Worm (Caenorhabditis elegans): Measurements from ENCODE around the gene F38A1.6.

F38A1.6 gene

DNA sequence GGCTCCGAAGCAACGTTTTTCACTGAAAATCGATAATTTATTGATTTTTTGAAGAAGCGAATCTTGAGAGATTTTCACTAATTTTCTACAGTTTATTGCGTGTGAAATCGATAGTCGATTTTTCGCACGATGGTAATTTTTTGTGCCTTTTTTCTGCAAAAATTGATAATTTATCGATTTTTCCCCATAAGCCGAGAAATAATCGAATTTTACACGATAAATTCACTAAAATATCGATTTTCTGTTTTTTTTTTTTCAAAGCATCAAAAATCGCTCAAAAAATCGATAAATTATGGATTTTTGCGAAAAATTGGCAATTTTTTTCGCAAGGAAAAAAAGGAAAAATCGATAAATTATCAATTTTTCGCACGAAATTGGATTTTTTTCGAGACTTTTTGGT lies 15.9 kb upstream of the F38A1.6 start:
- TF ChIP-seq unc-62 (GFP tag; optimal IDR thresholded peaks at IDR 0.05) (no peak), ceh-28 (tag; optimal IDR thresholded peaks at IDR 0.05) (peak; percentile 81), R02D3.7 (tag; optimal IDR thresholded peaks at IDR 0.05) (no peak), hmg-11 (tag; optimal IDR thresholded peaks at IDR 0.05) (no peak), fkh-10 (GFP tag; optimal IDR thresholded peaks at IDR 0.05) (no peak), lsy-12 (tag; optimal IDR thresholded peaks at IDR 0.05) (no peak), nhr-23 (tag; optimal IDR thresholded peaks at IDR 0.05) (no peak), egl-5 (tag; optimal IDR thresholded peaks at IDR 0.05) (no peak), sea-2 (GFP tag; optimal IDR thresholded peaks at IDR 0.05) (no peak)

DNA sequence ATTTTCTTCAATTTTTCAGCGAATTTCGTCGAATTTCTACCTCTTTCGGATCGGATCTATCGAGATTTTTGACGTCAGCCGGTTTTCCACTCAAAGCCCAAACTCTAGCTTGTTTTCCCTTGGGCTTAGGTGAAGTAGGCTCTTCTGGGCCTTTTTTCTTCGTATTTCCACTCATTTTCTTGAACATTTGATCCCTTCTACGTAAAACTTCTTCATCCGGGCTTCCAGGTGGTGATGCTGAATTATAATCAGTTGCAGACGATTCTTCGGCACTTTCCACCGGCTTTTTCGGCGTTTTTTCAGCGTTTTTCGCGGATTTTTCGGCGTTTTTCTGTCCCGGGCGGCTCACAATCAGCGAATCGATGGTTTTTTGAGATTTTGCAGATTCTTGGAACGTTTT lies 13.5 kb upstream of the F38A1.6 start:
- TF ChIP-seq daf-12 (tag; optimal IDR thresholded peaks at IDR 0.05) (no peak), elt-2 (tag; optimal IDR thresholded peaks at IDR 0.05) (no peak), nhr-25 (tag; optimal IDR thresholded peaks at IDR 0.05) (no peak), aly-2 (tag; optimal IDR thresholded peaks at IDR 0.05) (no peak), sea-2 (GFP tag; optimal IDR thresholded peaks at IDR 0.05) (no peak), nhr-237 (tag; optimal IDR thresholded peaks at IDR 0.05) (no peak), unc-62 (GFP tag; optimal IDR thresholded peaks at IDR 0.05) (no peak)

DNA sequence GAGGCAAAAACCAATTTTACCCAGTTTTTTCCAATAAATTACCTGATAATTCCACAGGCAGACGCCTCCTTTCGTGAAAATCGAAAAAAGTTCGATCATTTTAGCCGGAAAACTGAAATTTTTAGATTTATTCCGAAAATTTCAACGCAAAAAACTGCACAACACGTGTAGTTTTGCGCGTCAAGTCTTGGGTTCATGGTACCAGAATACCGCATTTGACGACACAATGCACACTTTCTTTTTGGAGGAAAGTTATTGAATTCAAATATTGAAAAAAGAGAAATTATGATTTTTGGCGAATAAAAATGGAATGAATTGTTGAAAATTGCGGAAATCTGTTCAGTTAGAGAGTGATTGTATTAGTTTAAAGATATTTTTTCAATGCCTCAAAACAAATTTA lies 12.0 kb upstream of the F38A1.6 start, which contains the start of gene F38A1.8:
F38A1.8 (minus strand) TSS at position 167 of the 400 bp plus-strand sequence.
- TF ChIP-seq nhr-25 (tag; optimal IDR thresholded peaks at IDR 0.05) (peak; percentile 12), nhr-23 (tag; optimal IDR thresholded peaks at IDR 0.05) (peak; percentile 70), lin-15B (tag; optimal IDR thresholded peaks at IDR 0.05) (peak; percentile 80), nhr-43 (tag; optimal IDR thresholded peaks at IDR 0.05; ENCODE audit: poor library complexity, severe bottlenecking) (no peak), mdl-1 (tag; optimal IDR thresholded peaks at IDR 0.05) (peak; percentile 17), jun-1 (tag; optimal IDR thresholded peaks at IDR 0.05) (no peak), elt-1 (tag; optimal IDR thresholded peaks at IDR 0.05) (no peak), R02D3.7 (tag; optimal IDR thresholded peaks at IDR 0.05) (peak; percentile 37)

DNA sequence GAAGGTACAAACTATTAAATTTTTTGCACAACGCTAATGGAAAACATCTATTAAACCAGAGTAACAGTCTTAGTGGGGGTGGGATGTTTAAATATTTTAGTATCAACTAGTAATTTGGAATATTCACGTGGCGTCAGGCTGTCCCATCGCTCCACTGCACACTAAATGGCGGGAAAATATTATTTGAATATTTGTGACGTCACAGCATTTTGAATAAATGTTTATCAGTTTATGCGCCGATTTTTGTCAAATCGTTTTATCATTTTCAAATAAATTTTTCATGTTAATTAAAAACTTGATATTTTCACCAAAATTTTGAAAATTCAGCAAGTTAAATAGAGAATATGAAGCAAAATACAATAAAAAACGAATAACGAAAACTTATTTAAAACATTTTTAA lies 8.4 kb upstream of the F38A1.6 start, which contains the start of gene F38A1.15:
F38A1.15 (minus strand) TSS at position 101 of the 400 bp plus-strand sequence.
- TF ChIP-seq fkh-2 (tag; optimal IDR thresholded peaks at IDR 0.05) (no peak), nfya-1 (tag; optimal IDR thresholded peaks at IDR 0.05; ENCODE audit: insufficient read depth) (no peak), ceh-16 (tag; optimal IDR thresholded peaks at IDR 0.05) (no peak), egl-5 (tag; optimal IDR thresholded peaks at IDR 0.05) (no peak), ceh-82 (tag; optimal IDR thresholded peaks at IDR 0.05) (no peak), aly-2 (tag; optimal IDR thresholded peaks at IDR 0.05) (no peak), nhr-76 (tag; optimal IDR thresholded peaks at IDR 0.05) (no peak), jun-1 (tag; optimal IDR thresholded peaks at IDR 0.05) (no peak), ztf-4 (tag; optimal IDR thresholded peaks at IDR 0.05) (no peak), elt-3 (tag; optimal IDR thresholded peaks at IDR 0.05) (no peak), sea-2 (GFP tag; optimal IDR thresholded peaks at IDR 0.05) (no peak), pqm-1 (tag; optimal IDR thresholded peaks at IDR 0.05) (no peak), nhr-23 (tag; optimal IDR thresholded peaks at IDR 0.05) (no peak)

DNA sequence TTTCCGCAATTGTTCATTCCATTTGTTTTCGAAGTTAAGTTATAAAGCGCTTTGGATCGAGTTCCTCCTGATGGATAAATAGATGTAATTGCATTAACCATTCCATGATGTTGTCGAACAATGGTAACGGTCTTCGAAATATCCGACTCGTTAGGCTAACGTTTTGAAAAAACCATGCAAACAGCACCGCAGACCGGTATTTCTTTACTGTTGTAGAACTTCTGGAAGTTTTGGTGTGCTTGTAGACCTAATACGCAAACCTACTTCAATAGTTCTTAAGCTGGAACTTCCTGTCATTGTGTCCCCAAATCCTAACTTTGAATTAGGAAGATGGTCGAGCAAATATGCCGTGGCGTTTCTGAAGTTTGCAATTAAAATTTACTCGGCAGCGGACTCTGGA lies 6.4 kb upstream of the F38A1.6 start, which contains the start of gene F38A1.9:
F38A1.9 (minus strand) TSS at position 101 of the 400 bp plus-strand sequence.
- TF ChIP-seq mdl-1 (tag; optimal IDR thresholded peaks at IDR 0.05) = no peak
- TF ChIP-seq ceh-16 (tag; optimal IDR thresholded peaks at IDR 0.05) = no peak
- no peak for TF ChIP-seq elt-2 (tag; optimal IDR thresholded peaks at IDR 0.05)
- no peak for TF ChIP-seq aly-2 (tag; optimal IDR thresholded peaks at IDR 0.05)
- no peak for TF ChIP-seq nhr-77 (tag; optimal IDR thresholded peaks at IDR 0.05)
- no peak for TF ChIP-seq mml-1 (tag; optimal IDR thresholded peaks at IDR 0.05)
- no peak for TF ChIP-seq snpc-4 (tag; optimal IDR thresholded peaks at IDR 0.05)
- no peak for TF ChIP-seq hmg-11 (tag; optimal IDR thresholded peaks at IDR 0.05)
- no peak for TF ChIP-seq ama-1 (optimal IDR thresholded peaks at IDR 0.05)
- TF ChIP-seq elt-1 (tag; optimal IDR thresholded peaks at IDR 0.05) = no peak

DNA sequence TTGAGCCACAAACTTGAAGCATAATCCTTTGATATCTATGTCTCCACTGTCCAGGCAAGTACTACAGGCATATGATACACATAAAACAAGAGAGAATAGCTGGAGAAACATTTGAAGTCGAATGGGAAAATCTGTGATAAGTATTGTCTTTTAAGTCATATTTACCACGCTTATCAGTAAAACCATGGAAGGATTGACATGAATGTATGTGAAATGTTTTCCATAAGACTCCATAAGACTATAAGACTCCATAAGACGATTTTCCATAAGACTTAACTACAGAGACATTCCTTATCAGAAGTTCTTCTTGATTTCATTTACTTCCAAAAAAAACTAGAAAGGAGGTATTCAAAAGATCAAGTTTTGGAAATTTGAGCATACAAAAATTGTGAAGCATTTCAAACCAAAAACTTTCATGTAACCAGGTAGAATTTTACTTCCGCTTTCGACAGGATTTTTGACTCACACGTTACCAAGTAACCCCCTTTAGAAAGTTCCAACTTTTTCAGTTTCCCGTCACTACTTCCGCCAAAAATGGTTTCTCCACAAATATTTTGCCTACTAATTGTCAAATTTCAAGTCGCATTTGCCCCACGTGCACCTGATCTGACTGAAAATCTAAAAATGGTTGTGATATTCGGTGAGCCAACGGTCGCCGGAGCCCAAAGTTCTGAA lies 4.8 kb upstream of the F38A1.6 start, which contains the start of the genes clec-165 and F38A1.11:
clec-165 (minus strand) TSS at position 125 of the 675 bp plus-strand sequence.
F38A1.11 (plus strand) TSS at position 625 of the 675 bp plus-strand sequence.
- TF ChIP-seq mml-1 (tag; optimal IDR thresholded peaks at IDR 0.05) (no peak), pqm-1 (tag; optimal IDR thresholded peaks at IDR 0.05) (peak; percentile 34), ztf-11 (tag; optimal IDR thresholded peaks at IDR 0.05) (no peak), elt-2 (tag; optimal IDR thresholded peaks at IDR 0.05) (peak; percentile 70)

Measured in whole organism, L3 larva.